Fruit fly (Drosophila melanogaster) S2 (cell line): ENCODE measurements around the gene CtsL4.

ENCODE experiments used
- CG8478 ChIP-seq: fragments of >200 bp; optimal IDR thresholded peaks from 2 replicates; lab custom pipeline; 2018
- CTCF ChIP-seq, 2 experiments: fragments of >200 bp; optimal IDR thresholded peaks; 2 replicates each; lab custom pipeline; 2018

DNA sequence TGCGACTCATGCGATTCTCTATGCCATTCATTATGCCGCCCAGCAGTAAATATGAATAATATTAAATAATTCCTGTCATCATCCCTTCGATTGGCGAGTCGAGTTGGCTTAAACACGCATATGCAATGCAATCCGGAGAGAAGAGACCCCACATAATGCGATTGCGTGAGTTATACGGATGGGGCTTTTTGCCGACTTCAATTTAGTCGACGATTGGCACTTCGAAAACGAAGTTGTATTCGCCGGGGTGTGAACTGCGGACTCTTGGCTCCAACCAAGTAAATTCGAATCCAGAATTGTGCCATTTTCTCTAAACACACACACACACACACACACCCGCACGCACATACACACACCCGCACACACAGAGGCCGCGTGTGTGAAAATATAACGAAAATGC, 19.9 kb upstream of the CtsL4 start:
- TF ChIP-seq CTCF (optimal IDR thresholded peaks at IDR 0.05; lab: Kevin White, UChicago) (no peak), CG8478 (no peak)
